Fruit fly (Drosophila melanogaster) whole organism, prepupa: ENCODE data around the gene CG18281.

Experiments used
- CG10631 ChIP-seq: fragments of 200-800 bp; sonication (Bioruptor generic); optimal IDR thresholded peaks from 2 replicates; lab custom pipeline; 2016; ENCODE audit warnings: missing biosample characterization, missing genetic modification characterization
- CG10669 ChIP-seq: fragments of 200-800 bp; sonication (Bioruptor generic); optimal IDR thresholded peaks from 3 replicates; lab custom pipeline; 2018; ENCODE audit warnings: missing biosample characterization, mild to moderate bottlenecking, missing genetic modification characterization, moderate library complexity
- CG11294 ChIP-seq: fragments of 200-800 bp; sonication (Bioruptor generic); IDR thresholded peaks from 2 replicates; pipeline ENCODE4 v1.3.6; 2022; ENCODE audit warnings: missing biosample characterization, missing genetic modification characterization
- CG11762 ChIP-seq: fragments of 200-800 bp; sonication (Bioruptor generic); optimal IDR thresholded peaks from 3 replicates; lab custom pipeline; 2016; ENCODE audit warnings: missing biosample characterization, missing genetic modification characterization; ENCODE audit not compliant: insufficient read depth
- CG11902 ChIP-seq: fragments of 200-800 bp; sonication (Bioruptor generic); optimal IDR thresholded peaks from 3 replicates; lab custom pipeline; 2016; ENCODE audit warnings: missing biosample characterization, missing genetic modification characterization
- CG15336 ChIP-seq: fragments of 200-800 bp; sonication (Bioruptor generic); IDR thresholded peaks from 2 replicates; pipeline ENCODE4 v1.3.6; 2022; ENCODE audit warnings: missing biosample characterization, missing genetic modification characterization
- CG16779 ChIP-seq: fragments of 200-800 bp; sonication (Bioruptor generic); optimal IDR thresholded peaks from 3 replicates; lab custom pipeline; 2017; ENCODE audit warnings: missing biosample characterization, mild to moderate bottlenecking, missing genetic modification characterization
- CG31627 ChIP-seq: fragments of 200-800 bp; sonication (Bioruptor generic); optimal IDR thresholded peaks from 3 replicates; lab custom pipeline; 2016; ENCODE audit warnings: missing biosample characterization, missing genetic modification characterization
- CG32006 ChIP-seq: fragments of 200-800 bp; sonication (Bioruptor generic); optimal IDR thresholded peaks from 3 replicates; lab custom pipeline; 2017; ENCODE audit warnings: missing biosample characterization, mild to moderate bottlenecking, missing genetic modification characterization
- CG3919 ChIP-seq: fragments of 200-800 bp; sonication (Bioruptor generic); optimal IDR thresholded peaks from 3 replicates; lab custom pipeline; 2016; ENCODE audit warnings: missing biosample characterization, missing genetic modification characterization
- CG6276 ChIP-seq: fragments of 200-800 bp; sonication (Bioruptor generic); optimal IDR thresholded peaks from 2 replicates; lab custom pipeline; 2017; ENCODE audit warnings: missing biosample characterization, mild to moderate bottlenecking, missing genetic modification characterization
- CG6792 ChIP-seq: fragments of 200-800 bp; sonication (Bioruptor generic); optimal IDR thresholded peaks from 3 replicates; lab custom pipeline; 2016; ENCODE audit warnings: missing biosample characterization, missing genetic modification characterization
- CG6854 ChIP-seq: fragments of 200-800 bp; sonication (Bioruptor generic); optimal IDR thresholded peaks from 2 replicates; lab custom pipeline; 2017; ENCODE audit warnings: missing biosample characterization, mild to moderate bottlenecking, missing genetic modification characterization
- CG7368 ChIP-seq: fragments of 200-800 bp; sonication (Bioruptor generic); optimal IDR thresholded peaks from 3 replicates; lab custom pipeline; 2016; ENCODE audit warnings: missing biosample characterization, missing genetic modification characterization
- CG8119 ChIP-seq: fragments of 200-800 bp; sonication (Bioruptor generic); IDR thresholded peaks from 3 replicates; pipeline ENCODE4 v1.3.6; 2022; ENCODE audit warnings: missing biosample characterization, missing genetic modification characterization
- CG8319 ChIP-seq: fragments of 200-800 bp; sonication (Bioruptor generic); optimal IDR thresholded peaks from 3 replicates; lab custom pipeline; 2016; ENCODE audit warnings: missing biosample characterization, missing genetic modification characterization
- CG8632 ChIP-seq: fragments of 200-800 bp; sonication (Bioruptor generic); optimal IDR thresholded peaks from 3 replicates; lab custom pipeline; 2016; ENCODE audit warnings: missing biosample characterization, missing genetic modification characterization
- Eip75B ChIP-seq: fragments of 200-800 bp; sonication (Bioruptor generic); optimal IDR thresholded peaks from 3 replicates; lab custom pipeline; 2016; ENCODE audit warnings: missing biosample characterization, missing genetic modification characterization
- Eip78C ChIP-seq: fragments of 200-800 bp; sonication (Bioruptor generic); peaks from one replicate; lab custom pipeline; 2016; ENCODE audit warnings: missing biosample characterization, missing genetic modification characterization
- Eip93F ChIP-seq: fragments of 200-800 bp; sonication (Bioruptor generic); optimal IDR thresholded peaks from 2 replicates; lab custom pipeline; 2016; ENCODE audit warnings: missing biosample characterization, mild to moderate bottlenecking, missing genetic modification characterization
- Gug ChIP-seq: fragments of 200-800 bp; sonication (Bioruptor generic); IDR thresholded peaks from 2 replicates; pipeline ENCODE4 v1.3.6; 2022; ENCODE audit warnings: missing biosample characterization, missing genetic modification characterization
- Hr4 ChIP-seq: fragments of 200-800 bp; sonication (Bioruptor generic); optimal IDR thresholded peaks from 3 replicates; lab custom pipeline; 2016; ENCODE audit warnings: missing biosample characterization, missing genetic modification characterization
- OdsH ChIP-seq: fragments of 200-800 bp; sonication (Bioruptor generic); optimal IDR thresholded peaks from 3 replicates; lab custom pipeline; 2016; ENCODE audit warnings: missing biosample characterization, missing genetic modification characterization
- Smox ChIP-seq: fragments of 200-800 bp; sonication (Bioruptor generic); optimal IDR thresholded peaks from 3 replicates; lab custom pipeline; 2016; ENCODE audit warnings: missing biosample characterization, missing genetic modification characterization
- Sox102F ChIP-seq: fragments of 200-800 bp; sonication (Bioruptor generic); optimal IDR thresholded peaks from 2 replicates; lab custom pipeline; 2016; ENCODE audit warnings: missing biosample characterization, mild to moderate bottlenecking, missing genetic modification characterization
- Sox14 ChIP-seq: fragments of 200-800 bp; sonication (Bioruptor generic); optimal IDR thresholded peaks from 3 replicates; lab custom pipeline; 2016; ENCODE audit warnings: missing biosample characterization, missing genetic modification characterization
- Sox15 ChIP-seq: fragments of 200-800 bp; sonication (Bioruptor generic); optimal IDR thresholded peaks from 3 replicates; lab custom pipeline; 2016; ENCODE audit warnings: missing biosample characterization, missing genetic modification characterization
- achi ChIP-seq: fragments of 200-800 bp; sonication (Bioruptor generic); optimal IDR thresholded peaks from 3 replicates; lab custom pipeline; 2016; ENCODE audit warnings: missing biosample characterization, missing genetic modification characterization
- cyc ChIP-seq: fragments of 200-800 bp; sonication (Bioruptor generic); optimal IDR thresholded peaks from 3 replicates; lab custom pipeline; 2016; ENCODE audit warnings: missing biosample characterization, missing genetic modification characterization
- dsx ChIP-seq: fragments of 200-800 bp; optimal IDR thresholded peaks from 3 replicates; lab custom pipeline; 2019; ENCODE audit warnings: missing biosample characterization, mild to moderate bottlenecking, missing genetic modification characterization, moderate library complexity; ENCODE audit not compliant: poor library complexity, severe bottlenecking
- eg ChIP-seq: fragments of 200-800 bp; sonication (Bioruptor generic); IDR thresholded peaks from 3 replicates; pipeline ENCODE4 v1.3.6; 2022; ENCODE audit warnings: missing biosample characterization, missing genetic modification characterization
- lz ChIP-seq: fragments of 200-800 bp; sonication (Bioruptor generic); optimal IDR thresholded peaks from 3 replicates; lab custom pipeline; 2016; ENCODE audit warnings: missing biosample characterization, missing genetic modification characterization
- net ChIP-seq: fragments of 200-800 bp; sonication (Bioruptor generic); optimal IDR thresholded peaks from 3 replicates; lab custom pipeline; 2016; ENCODE audit warnings: missing biosample characterization, missing genetic modification characterization
- pdm3 ChIP-seq: fragments of 200-800 bp; sonication (Bioruptor generic); optimal IDR thresholded peaks from 3 replicates; lab custom pipeline; 2016; ENCODE audit warnings: missing biosample characterization, missing genetic modification characterization
- salr ChIP-seq, 2 experiments: fragments of 200-800 bp; sonication (Bioruptor generic); optimal IDR thresholded peaks; 3 replicates each; lab custom pipeline; 2016 to 2018; ENCODE audit warnings: missing biosample characterization in 2 of 2, missing genetic modification characterization in 2 of 2, mild to moderate bottlenecking in 1 of 2
- spab ChIP-seq: fragments of 200-800 bp; sonication (Bioruptor generic); optimal IDR thresholded peaks from 2 replicates; lab custom pipeline; 2017; ENCODE audit warnings: missing biosample characterization, mild to moderate bottlenecking, missing genetic modification characterization, missing genetic modification reagents
- ss ChIP-seq, 2 experiments: fragments of 200-800 bp; sonication (Bioruptor generic); optimal IDR thresholded peaks; 2 replicates in 1 of 2; 3 replicates in 1 of 2; lab custom pipeline; 2017 to 2018; ENCODE audit warnings: mild to moderate bottlenecking in 2 of 2, missing biosample characterization in 2 of 2, missing genetic modification characterization in 2 of 2, moderate library complexity in 1 of 2
- svp ChIP-seq: fragments of 200-800 bp; sonication (Bioruptor generic); peaks from one replicate; lab custom pipeline; 2016; ENCODE audit warnings: missing biosample characterization, missing genetic modification characterization
- vri ChIP-seq: fragments of 200-800 bp; sonication (Bioruptor generic); optimal IDR thresholded peaks from 3 replicates; lab custom pipeline; 2016; ENCODE audit warnings: missing biosample characterization, mild to moderate bottlenecking, missing genetic modification characterization

The CG18281 gene

dm6 chr3L:20509121-20509934 is 9.7 kb downstream of the CG18281 start (continued):
- TF ChIP-seq svp (GFP tag; lab: Kevin White, UChicago) (peak; percentile 93), Eip78C (GFP tag; lab: Kevin White, UChicago) (peak; percentile 96), CG8319 (GFP tag; lab: Kevin White, UChicago) (peak; percentile 60), Eip75B (GFP tag; lab: Kevin White, UChicago) (peak; percentile 85), CG32006 (GFP tag; lab: Kevin White, UChicago) (peak; percentile 91), Sox14 (GFP tag; lab: Kevin White, UChicago) (peak; percentile 86), CG31627 (GFP tag; lab: Kevin White, UChicago) (peak; percentile 81), CG3919 (GFP tag; lab: Kevin White, UChicago) (peak; percentile 75), Sox102F (GFP tag; lab: Kevin White, UChicago) (peak; percentile 82), CG10631 (GFP tag; lab: Kevin White, UChicago) (peak; percentile 63), salr (GFP tag; optimal IDR thresholded peaks at IDR 0.05; lab: Kevin White, UChicago) (peak in 1 of 2 experiments; percentile 84), Sox15 (peak; percentile 63), Gug (GFP tag; lab: Robert Waterston, UW) (peak; percentile 23; the same call in 1 of the 2 replicates), CG11902 (peak; percentile 49), CG8119 (GFP tag; lab: Robert Waterston, UW) (peak; percentile 74; the same call in 2 of the 3 replicates), CG8632 (GFP tag; lab: Kevin White, UChicago) (peak; percentile 72), CG16779 (tag; lab: Kevin White, UChicago) (peak; percentile 82), dsx (GFP tag; lab: Kevin White, UChicago) (peak; percentile 71), CG7368 (GFP tag; lab: Kevin White, UChicago) (peak; percentile 50), pdm3 (GFP tag; lab: Kevin White, UChicago) (peak; percentile 81), CG6792 (GFP tag; lab: Kevin White, UChicago) (peak; percentile 75), Smox (GFP tag; lab: Kevin White, UChicago) (peak; percentile 81), CG11294 (GFP tag; lab: Robert Waterston, UW) (no peak), CG6854 (GFP tag; lab: Kevin White, UChicago) (peak; percentile 33), Hr4 (GFP tag; lab: Kevin White, UChicago) (peak; percentile 84), cyc (peak; percentile 71), eg (GFP tag; lab: Robert Waterston, UW) (peak; percentile 24; the same call in 1 of the 3 replicates), vri (GFP tag; lab: Kevin White, UChicago) (peak; percentile 69), CG6276 (GFP tag; lab: Kevin White, UChicago) (peak; percentile 82), CG15336 (GFP tag; lab: Robert Waterston, UW) (peak; percentile 70), CG11762 (GFP tag; lab: Kevin White, UChicago) (peak; percentile 55), spab (GFP tag; lab: Kevin White, UChicago) (peak; percentile 74), OdsH (peak; percentile 74), lz (peak; percentile 82), Eip93F (peak; percentile 45), achi (GFP tag; lab: Kevin White, UChicago) (peak; percentile 78), CG10669 (peak; percentile 72)

- TF ChIP-seq net = no peak
- TF ChIP-seq ss (GFP tag; optimal IDR thresholded peaks at IDR 0.05; lab: Kevin White, UChicago) = peak; percentile 10 to 39
- TF ChIP-seq svp (GFP tag; lab: Kevin White, UChicago) = peak; percentile 99
- no peak for TF ChIP-seq eg (GFP tag; lab: Robert Waterston, UW)
- peak; percentile 10 for TF ChIP-seq CG16779 (tag; lab: Kevin White, UChicago)
These were observed 12.0 kb downstream of the CG18281 start for dm6 chr3L:20511499-20512108.
